Worm (Caenorhabditis elegans) whole organism, young adult: ENCODE data around the gene acs-17.

ENCODE experiments used
- F39B2.1 ChIP-seq: fragments of 200-800 bp; sonication (Bioruptor generic); IDR thresholded peaks from 2 replicates; pipeline ENCODE4 v1.3.6; 2022; ENCODE audit warnings: missing genetic modification reagents, missing genetic modification characterization, missing compliant biosample characterization
- unc-62 ChIP-seq: fragments of 150-350 bp; optimal IDR thresholded peaks from 2 replicates; lab custom pipeline; 2014; ENCODE audit warnings: missing biosample characterization, missing genetic modification reagents, missing genetic modification characterization

ce11 chrX:5948769-5949168 is 4.5 kb upstream of the acs-17 start, which contains the start of gene mig-23:
- TF ChIP-seq unc-62 (GFP tag; lab: Kevin White, UChicago) (no peak), F39B2.1 (GFP tag; lab: Robert Waterston, UW) (no peak)
